Fruit fly (Drosophila melanogaster): ENCODE results near the gene D2hgdh.

DNA sequence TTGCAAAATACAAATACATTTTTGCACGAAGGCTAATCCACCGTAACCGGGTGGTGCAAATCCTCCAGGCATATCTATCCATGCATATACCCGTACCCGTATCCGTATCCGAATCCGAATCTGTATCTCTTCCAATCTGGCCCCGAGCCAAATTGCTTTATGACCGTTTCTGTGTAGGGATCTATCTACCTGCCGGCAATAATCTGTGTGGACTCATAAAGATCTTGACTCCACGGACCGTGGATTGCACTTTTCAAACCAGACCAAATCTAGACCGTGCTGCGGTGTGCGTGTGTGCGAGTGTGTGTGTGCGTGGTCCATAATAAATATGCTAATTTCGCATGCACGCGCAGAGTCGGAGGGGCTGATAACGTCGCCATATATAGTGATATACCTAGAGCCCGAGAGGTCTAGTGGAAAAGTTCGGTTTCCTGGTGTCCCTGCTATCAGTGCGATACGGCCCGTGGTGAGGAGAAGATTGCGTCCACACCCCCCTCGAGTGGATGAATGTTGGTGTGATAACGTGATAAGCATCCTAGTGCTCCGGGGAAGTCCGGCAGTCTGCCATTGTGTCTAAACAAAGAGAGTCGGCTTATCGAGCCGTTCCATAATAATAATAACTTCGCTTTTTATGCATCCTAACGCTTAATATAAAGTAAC, 1.1 kb downstream of the D2hgdh start:
- no peak for TF ChIP-seq ovo (GFP tag; optimal IDR thresholded peaks at IDR 0.05)
- no peak for TF ChIP-seq CG12768 (GFP tag; optimal IDR thresholded peaks at IDR 0.05)
